Fruit fly (Drosophila melanogaster) whole organism, wandering third instar larva: ENCODE measurements around the gene ca.

Source experiments
- Abd-B ChIP-seq: fragments of >200 bp; optimal IDR thresholded peaks from 2 replicates; lab custom pipeline; 2017; ENCODE audit warnings: missing biosample characterization, missing genetic modification characterization
- CG9705 ChIP-seq: fragments of 200-800 bp; sonication (Bioruptor generic); optimal IDR thresholded peaks from 2 replicates; lab custom pipeline; 2018; ENCODE audit warnings: missing biosample characterization, mild to moderate bottlenecking, missing genetic modification characterization
- br ChIP-seq: fragments of 200-800 bp; sonication (Bioruptor generic); optimal IDR thresholded peaks from 2 replicates; lab custom pipeline; 2016; ENCODE audit warnings: missing biosample characterization, missing genetic modification characterization
- dmrt93B ChIP-seq: fragments of 200-800 bp; sonication (Bioruptor generic); optimal IDR thresholded peaks from 2 replicates; lab custom pipeline; 2018; ENCODE audit warnings: missing biosample characterization, mild to moderate bottlenecking, missing genetic modification characterization
- h ChIP-seq: fragments of 200-800 bp; sonication (Bioruptor generic); optimal IDR thresholded peaks from 3 replicates; lab custom pipeline; 2016; ENCODE audit warnings: missing biosample characterization, mild to moderate bottlenecking, missing genetic modification characterization
- rgr ChIP-seq: fragments of 200-800 bp; sonication (Bioruptor generic); optimal IDR thresholded peaks from 3 replicates; lab custom pipeline; 2016; ENCODE audit warnings: missing biosample characterization, mild to moderate bottlenecking, missing genetic modification characterization
- tai ChIP-seq: sonication (Bioruptor generic); optimal IDR thresholded peaks from 2 replicates; lab custom pipeline; 2016; ENCODE audit warnings: missing biosample characterization, missing genetic modification characterization

dm6 chr3R:29790183-29790582 lies 16.4 kb upstream of the ca start:
- TF ChIP-seq rgr (GFP tag; lab: Kevin White, UChicago), result no peak
- TF ChIP-seq h, result no peak
- no peak for TF ChIP-seq Abd-B (GFP tag; lab: Kevin White, UChicago)
- no peak for TF ChIP-seq tai (GFP tag; lab: Kevin White, UChicago)
- TF ChIP-seq br (GFP tag; lab: Kevin White, UChicago), result no peak
- TF ChIP-seq dmrt93B (GFP tag; lab: Kevin White, UChicago), result no peak
- no peak for TF ChIP-seq CG9705 (GFP tag; lab: Kevin White, UChicago)
